Fruit fly (Drosophila melanogaster): ENCODE results near the gene CG7443.

CG7443 gene

DNA sequence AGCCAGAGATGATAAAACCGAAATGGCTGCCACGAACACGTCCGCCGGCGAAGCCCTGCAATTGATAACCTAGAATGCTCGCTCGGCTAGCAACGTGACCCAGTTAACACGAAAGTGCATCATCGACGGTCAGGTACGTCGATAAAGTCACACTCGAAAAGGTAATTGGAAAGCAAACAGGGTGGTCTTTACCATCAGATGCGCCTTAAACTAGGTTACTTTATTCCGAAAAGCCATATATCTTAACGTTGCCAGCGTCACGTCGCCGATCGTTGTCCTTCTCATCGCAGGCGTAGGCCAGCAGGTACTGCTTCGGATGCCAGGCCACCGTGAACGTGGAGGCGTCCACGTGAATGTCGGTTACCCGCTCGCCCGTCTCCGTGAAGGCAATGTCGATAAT is 16.8 kb upstream of the CG7443 start:
- no peak for TF ChIP-seq kay (GFP tag; ENCODE audit: borderline replicate concordance)

- TF ChIP-seq CG7045 (GFP tag; optimal IDR thresholded peaks at IDR 0.05) (no peak), CG11617 (GFP tag; optimal IDR thresholded peaks at IDR 0.05) (no peak), cic (GFP tag; optimal IDR thresholded peaks at IDR 0.05) (peak; percentile 24)
Observed at dm6 chr3R:8308515-8308959, 15.6 kb upstream of the CG7443 start, which contains the start of gene tex. TSS of gene tex (minus strand) at chr3R:8308645.

DNA sequence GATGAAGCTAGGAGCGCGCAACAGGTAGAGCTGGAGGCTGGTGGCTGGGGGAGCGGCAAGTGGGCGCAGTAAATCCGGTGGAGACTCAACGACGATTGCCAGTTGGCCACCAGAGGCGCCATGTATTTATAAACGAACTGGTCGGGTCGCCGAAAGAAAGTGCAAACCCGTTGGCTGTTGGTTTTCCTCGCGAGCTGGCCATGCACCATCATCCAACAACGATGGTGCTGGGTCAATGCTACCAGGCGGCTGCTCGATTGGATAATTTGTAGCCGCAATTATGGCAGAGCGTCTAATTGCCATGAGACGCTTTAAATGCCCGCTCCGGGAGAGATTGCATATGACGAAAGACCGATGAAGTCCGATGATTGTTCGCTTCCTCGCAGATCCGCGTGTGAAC is 13.4 kb upstream of the CG7443 start, which contains the start of gene CG11693:
CG11693 (minus strand) TSS at position 101 of the 400 bp plus-strand sequence.
- TF ChIP-seq Clk (GFP tag; optimal IDR thresholded peaks at IDR 0.05) (no peak), CG7101 (tag; optimal IDR thresholded peaks at IDR 0.05) (no peak), Crg-1 (GFP tag; optimal IDR thresholded peaks at IDR 0.05) (no peak), cnc (optimal IDR thresholded peaks at IDR 0.05) (no peak), kay (GFP tag; ENCODE audit: borderline replicate concordance) (no peak), CG7045 (GFP tag; optimal IDR thresholded peaks at IDR 0.05) (no peak), toe (GFP tag; optimal IDR thresholded peaks at IDR 0.05) (no peak), bab1 (GFP tag; optimal IDR thresholded peaks at IDR 0.05) (no peak), Mnt (GFP tag; optimal IDR thresholded peaks at IDR 0.05) (no peak), pad (GFP tag; optimal IDR thresholded peaks at IDR 0.05) (no peak), ovo (GFP tag; optimal IDR thresholded peaks at IDR 0.05) (no peak), CG5204 (GFP tag; optimal IDR thresholded peaks at IDR 0.05) (no peak)

- TF ChIP-seq CG12768 (GFP tag; optimal IDR thresholded peaks at IDR 0.05) (no peak), tj (GFP tag; optimal IDR thresholded peaks at IDR 0.05) (no peak), Mnt (GFP tag; optimal IDR thresholded peaks at IDR 0.05) (no peak), Crg-1 (GFP tag; optimal IDR thresholded peaks at IDR 0.05) (no peak), cnc (optimal IDR thresholded peaks at IDR 0.05) (no peak), bab1 (GFP tag; optimal IDR thresholded peaks at IDR 0.05) (no peak), CG1620 (GFP tag; optimal IDR thresholded peaks at IDR 0.05) (no peak), CG14711 (tag; optimal IDR thresholded peaks at IDR 0.05) (no peak), Clk (GFP tag; optimal IDR thresholded peaks at IDR 0.05) (no peak), ovo (GFP tag; optimal IDR thresholded peaks at IDR 0.05) (no peak), toe (GFP tag; optimal IDR thresholded peaks at IDR 0.05) (no peak), pad (GFP tag; optimal IDR thresholded peaks at IDR 0.05) (no peak), CG11617 (GFP tag; optimal IDR thresholded peaks at IDR 0.05) (no peak), Hr96 (GFP tag; optimal IDR thresholded peaks at IDR 0.05) (no peak)
Observed at dm6 chr3R:8312037-8312436, 12.1 kb upstream of the CG7443 start, which contains the start of the genes CG11694 and CG11698. TSS of gene CG11694 (minus strand) at chr3R:8312137. TSS of gene CG11698 (plus strand) at chr3R:8312188.

DNA sequence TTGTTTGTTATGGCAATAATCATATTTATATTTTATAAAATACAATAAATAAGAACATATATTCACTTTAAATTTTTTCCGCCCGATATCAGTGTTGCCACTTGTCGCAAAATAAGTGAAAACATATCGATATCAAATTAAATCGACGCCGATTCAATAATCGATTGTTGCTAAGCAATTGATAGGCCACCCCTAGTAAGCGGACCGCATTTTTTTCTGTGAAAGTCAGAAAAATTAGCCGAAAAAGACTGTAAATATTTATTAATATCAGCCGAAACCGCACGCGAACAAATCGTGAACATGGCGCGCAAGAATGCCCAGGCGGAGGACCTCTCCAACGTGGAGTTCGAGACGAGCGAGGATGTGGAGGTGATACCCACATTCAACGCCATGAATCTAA is 11.1 kb upstream of the CG7443 start, which contains the start of gene CG7483:
CG7483 (plus strand) TSS at position 171 of the 400 bp plus-strand sequence.
- no peak for TF ChIP-seq CG1620 (GFP tag; optimal IDR thresholded peaks at IDR 0.05)
- no peak for TF ChIP-seq CG5204 (GFP tag; optimal IDR thresholded peaks at IDR 0.05)
- no peak for TF ChIP-seq CG7101 (tag; optimal IDR thresholded peaks at IDR 0.05)
- TF ChIP-seq CG7045 (GFP tag; optimal IDR thresholded peaks at IDR 0.05): no peak
- TF ChIP-seq Mnt (GFP tag; optimal IDR thresholded peaks at IDR 0.05): peak; percentile 17
- no peak for TF ChIP-seq ovo (GFP tag; optimal IDR thresholded peaks at IDR 0.05)
- no peak for TF ChIP-seq tj (GFP tag; optimal IDR thresholded peaks at IDR 0.05)
- peak; percentile 72 for TF ChIP-seq CG14711 (tag; optimal IDR thresholded peaks at IDR 0.05)
- no peak for TF ChIP-seq CG11617 (GFP tag; optimal IDR thresholded peaks at IDR 0.05)
- no peak for TF ChIP-seq kay (GFP tag; ENCODE audit: borderline replicate concordance)
- no peak for TF ChIP-seq pad (GFP tag; optimal IDR thresholded peaks at IDR 0.05)
- TF ChIP-seq CG33017 (tag; optimal IDR thresholded peaks at IDR 0.05): no peak
- TF ChIP-seq Hr96 (GFP tag; optimal IDR thresholded peaks at IDR 0.05): no peak
- TF ChIP-seq bab1 (GFP tag; optimal IDR thresholded peaks at IDR 0.05): peak; percentile 57
- no peak for TF ChIP-seq cnc (optimal IDR thresholded peaks at IDR 0.05)
- no peak for TF ChIP-seq cic (GFP tag; optimal IDR thresholded peaks at IDR 0.05)
- TF ChIP-seq toe (GFP tag; optimal IDR thresholded peaks at IDR 0.05): no peak
- no peak for TF ChIP-seq Crg-1 (GFP tag; optimal IDR thresholded peaks at IDR 0.05)
- no peak for TF ChIP-seq Clk (GFP tag; optimal IDR thresholded peaks at IDR 0.05)

DNA sequence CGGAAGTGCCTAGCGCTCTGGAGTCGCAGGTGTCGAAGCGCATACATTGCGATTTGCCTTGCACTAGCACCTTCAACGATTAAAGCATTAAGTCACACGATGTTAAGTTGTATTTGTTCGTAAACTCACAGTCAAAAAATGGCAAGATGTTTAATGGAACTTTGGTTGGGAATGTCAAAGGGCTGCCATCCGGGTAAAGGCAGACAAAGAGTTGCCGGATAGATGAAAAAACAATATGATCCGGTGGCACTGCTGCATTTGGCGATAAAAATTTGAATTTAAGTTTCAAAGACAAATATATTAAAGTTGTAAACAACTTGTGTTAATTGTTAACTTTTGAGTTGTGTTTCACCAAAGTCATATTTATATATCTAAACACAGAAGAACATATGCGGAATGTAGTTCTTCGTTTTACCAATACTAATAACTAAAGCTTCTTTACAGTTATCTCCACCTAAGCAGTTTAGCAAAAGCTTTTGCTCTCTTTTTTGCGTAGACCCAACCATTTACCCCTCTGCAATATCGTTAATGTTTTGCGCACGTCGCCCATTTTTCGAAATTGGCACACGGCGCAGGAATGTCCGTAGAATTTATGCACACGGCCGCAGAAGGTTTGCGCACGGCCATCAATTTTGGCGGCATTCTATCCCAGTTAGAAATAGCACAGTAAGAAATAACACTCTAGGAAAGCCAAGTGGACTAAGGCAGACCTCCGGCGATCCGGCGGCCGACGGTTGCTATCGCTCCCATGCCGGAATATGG is 7.6 kb upstream of the CG7443 start, which contains the start of gene Coq2:
Coq2 (minus strand) TSS at position 200 of the 762 bp plus-strand sequence.
- TF ChIP-seq CG7045 (GFP tag; optimal IDR thresholded peaks at IDR 0.05) (no peak), pad (GFP tag; optimal IDR thresholded peaks at IDR 0.05) (peak; percentile 99), Hr96 (GFP tag; optimal IDR thresholded peaks at IDR 0.05) (no peak), CG7101 (tag; optimal IDR thresholded peaks at IDR 0.05) (no peak), cnc (optimal IDR thresholded peaks at IDR 0.05) (no peak), toe (GFP tag; optimal IDR thresholded peaks at IDR 0.05) (no peak), CG5204 (GFP tag; optimal IDR thresholded peaks at IDR 0.05) (no peak), CG1620 (GFP tag; optimal IDR thresholded peaks at IDR 0.05) (no peak), tj (GFP tag; optimal IDR thresholded peaks at IDR 0.05) (peak; percentile 21), ovo (GFP tag; optimal IDR thresholded peaks at IDR 0.05) (peak; percentile 28), Crg-1 (GFP tag; optimal IDR thresholded peaks at IDR 0.05) (no peak), CG11617 (GFP tag; optimal IDR thresholded peaks at IDR 0.05) (no peak), cic (GFP tag; optimal IDR thresholded peaks at IDR 0.05) (no peak), Clk (GFP tag; optimal IDR thresholded peaks at IDR 0.05) (no peak), CG14711 (tag; optimal IDR thresholded peaks at IDR 0.05) (no peak), CG12768 (GFP tag; optimal IDR thresholded peaks at IDR 0.05) (no peak), bab1 (GFP tag; optimal IDR thresholded peaks at IDR 0.05) (peak; percentile 61), kay (GFP tag; ENCODE audit: borderline replicate concordance) (no peak), Mnt (GFP tag; optimal IDR thresholded peaks at IDR 0.05) (no peak), CG33017 (tag; optimal IDR thresholded peaks at IDR 0.05) (no peak)

All from whole organism, adult.